Worm (Caenorhabditis elegans) whole organism, early embryonic: ENCODE data around the gene F53E10.1.

Experiments
- B0310.2 ChIP-seq: sonication (generic microtip); optimal IDR thresholded peaks from 2 replicates; lab custom pipeline; 2016; ENCODE audit warnings: mild to moderate bottlenecking, missing genetic modification characterization, missing compliant biosample characterization
- F13C5.2 ChIP-seq: sonication (generic microtip); optimal IDR thresholded peaks from 2 replicates; lab custom pipeline; 2017; ENCODE audit warnings: mild to moderate bottlenecking, missing genetic modification characterization, inconsistent platforms, missing compliant biosample characterization
- aly-1 ChIP-seq: sonication (generic microtip); optimal IDR thresholded peaks from 2 replicates; lab custom pipeline; 2016; ENCODE audit warnings: missing genetic modification characterization, missing compliant biosample characterization
- ama-1 ChIP-seq: fragments of 150-350 bp; optimal IDR thresholded peaks from 2 replicates; lab custom pipeline; 2014
- ceh-13 ChIP-seq: fragments of 200-800 bp; sonication (Bioruptor generic); optimal IDR thresholded peaks from 2 replicates; lab custom pipeline; 2018; ENCODE audit warnings: mild to moderate bottlenecking, missing genetic modification characterization, missing compliant biosample characterization
- ceh-36 ChIP-seq: sonication (generic microtip); optimal IDR thresholded peaks from 2 replicates; lab custom pipeline; 2016; ENCODE audit warnings: missing genetic modification characterization, inconsistent platforms, missing compliant biosample characterization
- ets-7 ChIP-seq: sonication (generic microtip); optimal IDR thresholded peaks from 2 replicates; lab custom pipeline; 2016; ENCODE audit warnings: missing genotype, missing genetic modification characterization, missing compliant biosample characterization
- flt-1 ChIP-seq: fragments of 200-800 bp; sonication (Bioruptor generic); IDR thresholded peaks from 2 replicates; pipeline ENCODE4 v1.3.6; 2022; ENCODE audit warnings: missing genetic modification characterization, missing compliant biosample characterization
- hmbx-1 ChIP-seq: sonication (generic microtip); optimal IDR thresholded peaks from 2 replicates; lab custom pipeline; 2016; ENCODE audit warnings: mild to moderate bottlenecking, missing genetic modification characterization, missing compliant biosample characterization
- hmg-4 ChIP-seq: fragments of 200-800 bp; sonication (Bioruptor generic); optimal IDR thresholded peaks from 2 replicates; lab custom pipeline; 2018; ENCODE audit warnings: mild to moderate bottlenecking, missing genetic modification characterization, missing compliant biosample characterization
- hnd-1 ChIP-seq: sonication (generic microtip); optimal IDR thresholded peaks from 2 replicates; lab custom pipeline; 2016; ENCODE audit warnings: missing genetic modification characterization, missing compliant biosample characterization
- pes-1 ChIP-seq: fragments of 200-800 bp; sonication (Bioruptor generic); IDR thresholded peaks from 2 replicates; pipeline ENCODE4 v1.3.6; 2022; ENCODE audit warnings: missing genetic modification reagents, missing genetic modification characterization, missing compliant biosample characterization
- scrt-1 ChIP-seq: fragments of 200-800 bp; sonication (Bioruptor generic); IDR thresholded peaks from 2 replicates; pipeline ENCODE4 v1.3.6; 2022; ENCODE audit warnings: missing genetic modification characterization, missing compliant biosample characterization
- sea-1 ChIP-seq: fragments of 200-800 bp; sonication (Bioruptor generic); conservative IDR thresholded peaks from 2 replicates; pipeline ENCODE4 v1.3.6; 2022; ENCODE audit warnings: missing genetic modification characterization, missing compliant biosample characterization
- tbx-11 ChIP-seq: fragments of 200-800 bp; sonication (Bioruptor generic); IDR thresholded peaks from 2 replicates; pipeline ENCODE4 v1.3.6; 2022; ENCODE audit warnings: missing genetic modification characterization, missing compliant biosample characterization
- tbx-37 ChIP-seq: fragments of 200-800 bp; sonication (Bioruptor generic); conservative IDR thresholded peaks from 2 replicates; pipeline ENCODE4 v1.3.6; 2022; ENCODE audit warnings: missing genetic modification reagents, missing genetic modification characterization, missing compliant biosample characterization
- tra-4 ChIP-seq: sonication (generic microtip); optimal IDR thresholded peaks from 2 replicates; lab custom pipeline; 2017; ENCODE audit warnings: missing genetic modification characterization, missing compliant biosample characterization

Gene F53E10.1

ce11 chrV:2639035-2639434 is 23.9 kb downstream of the F53E10.1 start, which contains the start of gene W02H5.2:
W02H5.2 (plus strand) TSS chrV:2639335.
- TF ChIP-seq hmbx-1 (no peak), ets-7 (no peak), ama-1 (lab: Kevin White, UChicago) (no peak), flt-1 (no peak), tra-4 (tag; lab: Kevin White, UChicago) (no peak), aly-1 (tag; lab: Kevin White, UChicago) (no peak), F13C5.2 (tag; lab: Kevin White, UChicago) (no peak), pes-1 (no peak), ceh-36 (no peak), tbx-37 (GFP tag; lab: Robert Waterston, UW) (no peak), tbx-11 (GFP tag; lab: Robert Waterston, UW) (no peak), B0310.2 (tag; lab: Kevin White, UChicago) (no peak), hnd-1 (tag; lab: Kevin White, UChicago) (no peak), sea-1 (GFP tag; lab: Robert Waterston, UW) (no peak), hmg-4 (no peak), scrt-1 (GFP tag; lab: Robert Waterston, UW) (no peak), ceh-13 (GFP tag; lab: Kevin White, UChicago) (no peak)

- TF ChIP-seq tra-4 (tag; lab: Kevin White, UChicago) (no peak), tbx-37 (GFP tag; lab: Robert Waterston, UW) (no peak), hmg-4 (no peak), pes-1 (no peak), aly-1 (tag; lab: Kevin White, UChicago) (no peak), sea-1 (GFP tag; lab: Robert Waterston, UW) (no peak), B0310.2 (tag; lab: Kevin White, UChicago) (no peak), ets-7 (no peak), ceh-36 (no peak), scrt-1 (GFP tag; lab: Robert Waterston, UW) (no peak)
Observed at ce11 chrV:2639506-2639905, 24.4 kb downstream of the F53E10.1 start.

ce11 chrV:2646067-2646466 is 31.0 kb downstream of the F53E10.1 start:
- TF ChIP-seq hmbx-1 (no peak), tbx-11 (GFP tag; lab: Robert Waterston, UW) (no peak), F13C5.2 (tag; lab: Kevin White, UChicago) (no peak), B0310.2 (tag; lab: Kevin White, UChicago) (no peak), hmg-4 (no peak), ama-1 (lab: Kevin White, UChicago) (no peak), hnd-1 (tag; lab: Kevin White, UChicago) (no peak), ets-7 (no peak), pes-1 (no peak), ceh-36 (no peak), flt-1 (no peak), tbx-37 (GFP tag; lab: Robert Waterston, UW) (no peak), aly-1 (tag; lab: Kevin White, UChicago) (no peak), ceh-13 (GFP tag; lab: Kevin White, UChicago) (no peak), sea-1 (GFP tag; lab: Robert Waterston, UW) (no peak), scrt-1 (GFP tag; lab: Robert Waterston, UW) (no peak), tra-4 (tag; lab: Kevin White, UChicago) (no peak)

- TF ChIP-seq ama-1 (lab: Kevin White, UChicago), result no peak
- no peak for TF ChIP-seq pes-1
- TF ChIP-seq ceh-13 (GFP tag; lab: Kevin White, UChicago), result no peak
- TF ChIP-seq sea-1 (GFP tag; lab: Robert Waterston, UW), result no peak
Observed at ce11 chrV:2647222-2647796, 32.2 kb downstream of the F53E10.1 start.

ce11 chrV:2650980-2651379 is 35.9 kb downstream of the F53E10.1 start:
- no peak for TF ChIP-seq tbx-11 (GFP tag; lab: Robert Waterston, UW)
- TF ChIP-seq B0310.2 (tag; lab: Kevin White, UChicago), result no peak
- no peak for TF ChIP-seq ama-1 (lab: Kevin White, UChicago)
- TF ChIP-seq tra-4 (tag; lab: Kevin White, UChicago), result no peak
- TF ChIP-seq aly-1 (tag; lab: Kevin White, UChicago), result no peak
- no peak for TF ChIP-seq ceh-36
- no peak for TF ChIP-seq ceh-13 (GFP tag; lab: Kevin White, UChicago)
- TF ChIP-seq tbx-37 (GFP tag; lab: Robert Waterston, UW), result no peak
- no peak for TF ChIP-seq pes-1
- TF ChIP-seq sea-1 (GFP tag; lab: Robert Waterston, UW), result no peak
- no peak for TF ChIP-seq hmg-4
- TF ChIP-seq hmbx-1, result no peak
- TF ChIP-seq F13C5.2 (tag; lab: Kevin White, UChicago), result no peak
- no peak for TF ChIP-seq ets-7
- TF ChIP-seq flt-1, result no peak
- TF ChIP-seq hnd-1 (tag; lab: Kevin White, UChicago), result no peak
- TF ChIP-seq scrt-1 (GFP tag; lab: Robert Waterston, UW), result no peak

ce11 chrV:2652557-2653133 is 37.5 kb downstream of the F53E10.1 start, which contains the start of the genes W02H5.8 and angl-1:
W02H5.8 (minus strand) TSS chrV:2652657.
angl-1 (plus strand) TSS chrV:2653083.
- TF ChIP-seq flt-1 (no peak), hnd-1 (tag; lab: Kevin White, UChicago) (no peak), B0310.2 (tag; lab: Kevin White, UChicago) (no peak), scrt-1 (GFP tag; lab: Robert Waterston, UW) (no peak), hmg-4 (no peak), ceh-36 (no peak), pes-1 (no peak), ama-1 (lab: Kevin White, UChicago) (no peak), sea-1 (GFP tag; lab: Robert Waterston, UW) (no peak), tbx-11 (GFP tag; lab: Robert Waterston, UW) (no peak), aly-1 (tag; lab: Kevin White, UChicago) (no peak), tbx-37 (GFP tag; lab: Robert Waterston, UW) (no peak), F13C5.2 (tag; lab: Kevin White, UChicago) (no peak), ceh-13 (GFP tag; lab: Kevin White, UChicago) (no peak), hmbx-1 (no peak), tra-4 (tag; lab: Kevin White, UChicago) (no peak)

- TF ChIP-seq pes-1 (no peak), ceh-36 (no peak), sea-1 (GFP tag; lab: Robert Waterston, UW) (no peak), F13C5.2 (tag; lab: Kevin White, UChicago) (no peak), scrt-1 (GFP tag; lab: Robert Waterston, UW) (no peak), tra-4 (tag; lab: Kevin White, UChicago) (no peak), aly-1 (tag; lab: Kevin White, UChicago) (no peak), hnd-1 (tag; lab: Kevin White, UChicago) (no peak), ceh-13 (GFP tag; lab: Kevin White, UChicago) (no peak), B0310.2 (tag; lab: Kevin White, UChicago) (no peak), hmbx-1 (no peak), ama-1 (lab: Kevin White, UChicago) (no peak), flt-1 (no peak), hmg-4 (no peak), tbx-11 (GFP tag; lab: Robert Waterston, UW) (no peak), tbx-37 (GFP tag; lab: Robert Waterston, UW) (no peak), ets-7 (no peak)
Observed at ce11 chrV:2656159-2656558, 41.0 kb downstream of the F53E10.1 start.
